Fruit fly (Drosophila melanogaster): ENCODE measurements around the gene Tbc1d8-9.

Tbc1d8-9 gene

dm6 chr3L:21321807-21322503 lies 21.6 kb downstream of the Tbc1d8-9 start (continued):
- TF ChIP-seq gsb (GFP tag; IDR thresholded peaks at IDR 0.05) (no peak), CG11723 (GFP tag; optimal IDR thresholded peaks at IDR 0.05) (no peak), slp2 (GFP tag; optimal IDR thresholded peaks at IDR 0.05) (no peak), CG12391 (tag; optimal IDR thresholded peaks at IDR 0.05) (peak; percentile 43), Ets97D (GFP tag; optimal IDR thresholded peaks at IDR 0.05) (no peak), wor (GFP tag; IDR thresholded peaks at IDR 0.05) (no peak), odd (GFP tag; optimal IDR thresholded peaks at IDR 0.05) (no peak), CG10209 (GFP tag; optimal IDR thresholded peaks at IDR 0.05) (peak; percentile 29), CG10543 (GFP tag; optimal IDR thresholded peaks at IDR 0.05) (peak; percentile 47), ato (GFP tag; IDR thresholded peaks at IDR 0.05; ENCODE audit: partially characterized antibody) (no peak), CG1529 (GFP tag; optimal IDR thresholded peaks at IDR 0.05) (no peak), BtbVII (GFP tag; optimal IDR thresholded peaks at IDR 0.05) (peak; percentile 33), CG7556 (GFP tag; optimal IDR thresholded peaks at IDR 0.05) (peak; percentile 73), CTCF (GFP tag; optimal IDR thresholded peaks at IDR 0.05) (no peak), usp (GFP tag; optimal IDR thresholded peaks at IDR 0.05) (no peak), Sry-δ (GFP tag; optimal IDR thresholded peaks at IDR 0.05) (no peak), pho (GFP tag; optimal IDR thresholded peaks at IDR 0.05) (peak; percentile 28), Fer1 (GFP tag; optimal IDR thresholded peaks at IDR 0.05) (peak; percentile 78), tap (tag; optimal IDR thresholded peaks at IDR 0.05) (peak; percentile 0), z (GFP tag; IDR thresholded peaks at IDR 0.05) (no peak), Deaf1 (tag; optimal IDR thresholded peaks at IDR 0.05) (peak; percentile 95), CG11695 (GFP tag; IDR thresholded peaks at IDR 0.05) (no peak), croc (GFP tag; conservative IDR thresholded peaks at IDR 0.05) (no peak), Optix (GFP tag; IDR thresholded peaks at IDR 0.05) (no peak), chn (GFP tag; optimal IDR thresholded peaks at IDR 0.05) (no peak), CoRest (tag; optimal IDR thresholded peaks at IDR 0.05) (peak; percentile 18), dmrt11E (tag; optimal IDR thresholded peaks at IDR 0.05) (no peak), Hmr (GFP tag; optimal IDR thresholded peaks at IDR 0.05) (peak; percentile 79), Mad (GFP tag; optimal IDR thresholded peaks at IDR 0.05) (no peak), Gug (GFP tag; IDR thresholded peaks at IDR 0.05) (no peak), fu2 (GFP tag; optimal IDR thresholded peaks at IDR 0.05) (peak; percentile 14)

DNA sequence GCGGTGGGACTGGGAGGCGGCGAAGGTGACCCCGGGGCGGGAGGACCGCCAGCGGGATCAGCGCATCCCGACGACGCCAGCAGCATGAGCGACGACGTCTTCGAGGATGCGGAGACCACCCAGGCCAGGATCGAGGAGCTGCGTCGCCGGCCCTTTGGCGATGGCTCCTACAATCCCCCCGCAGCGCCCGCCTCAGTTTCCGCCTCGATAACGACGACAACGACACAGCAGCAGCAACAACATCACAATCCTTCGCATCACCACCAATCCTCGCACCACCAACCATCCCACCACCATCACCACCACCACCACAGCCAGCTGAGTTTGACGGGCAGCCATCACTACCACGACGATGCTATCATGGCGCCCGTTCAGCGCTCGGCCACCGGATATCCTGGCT lies 23.6 kb downstream of the Tbc1d8-9 start:
- TF ChIP-seq sna (GFP tag; IDR thresholded peaks at IDR 0.05; ENCODE audit: partially characterized antibody) = no peak
- TF ChIP-seq Med (GFP tag) = peak; percentile 22
- no peak for TF ChIP-seq MESR4 (GFP tag; optimal IDR thresholded peaks at IDR 0.05)
- no peak for TF ChIP-seq Pdp1 (GFP tag; optimal IDR thresholded peaks at IDR 0.05)
- no peak for TF ChIP-seq dati (GFP tag; IDR thresholded peaks at IDR 0.05)
- no peak for TF ChIP-seq Hr3 (GFP tag; optimal IDR thresholded peaks at IDR 0.05)
- TF ChIP-seq B-H2 (GFP tag; optimal IDR thresholded peaks at IDR 0.05) = no peak
- no peak for TF ChIP-seq sd (tag; optimal IDR thresholded peaks at IDR 0.05)
- no peak for TF ChIP-seq CG15696 (tag; optimal IDR thresholded peaks at IDR 0.05)
- TF ChIP-seq pho (GFP tag; optimal IDR thresholded peaks at IDR 0.05) = no peak
- TF ChIP-seq Meics (GFP tag; optimal IDR thresholded peaks at IDR 0.05) = no peak
- TF ChIP-seq CG2712 (tag; optimal IDR thresholded peaks at IDR 0.05) = no peak
- TF ChIP-seq CG9876 (GFP tag; optimal IDR thresholded peaks at IDR 0.05) = no peak
- no peak for TF ChIP-seq CG7928 (GFP tag; optimal IDR thresholded peaks at IDR 0.05)
- no peak for TF ChIP-seq ara (GFP tag; IDR thresholded peaks at IDR 0.05)
- no peak for TF ChIP-seq CG15479 (GFP tag; optimal IDR thresholded peaks at IDR 0.05)
- peak; percentile 24 for TF ChIP-seq Hr39 (optimal IDR thresholded peaks at IDR 0.05)
- TF ChIP-seq pita (GFP tag; optimal IDR thresholded peaks at IDR 0.05) = no peak
- TF ChIP-seq CG3407 (GFP tag; optimal IDR thresholded peaks at IDR 0.05) = no peak
- TF ChIP-seq Dref (GFP tag; IDR thresholded peaks at IDR 0.05) = 0 out of 2 replicates have a peak, but pooled peaks have one; percentile 8
- no peak for TF ChIP-seq Taf1 (GFP tag; IDR thresholded peaks at IDR 0.05)
- peak; percentile 66 for TF ChIP-seq Ets65A (GFP tag)
- peak; percentile 83 for TF ChIP-seq CG8478 (optimal IDR thresholded peaks at IDR 0.05)
- TF ChIP-seq BtbVII (GFP tag; optimal IDR thresholded peaks at IDR 0.05) = no peak
